Worm (Caenorhabditis elegans) whole organism, mixed stage, embryonic: ENCODE results near the gene C25G4.2.

Source experiments
- M03D4.4 ChIP-seq: sonication (generic microtip); optimal IDR thresholded peaks from 2 replicates; lab custom pipeline; 2017; ENCODE audit warnings: mild to moderate bottlenecking, missing genetic modification characterization, missing compliant biosample characterization
- bed-3 ChIP-seq: fragments of 200-800 bp; sonication (Bioruptor generic); optimal IDR thresholded peaks from 3 replicates; lab custom pipeline; 2018; ENCODE audit warnings: mild to moderate bottlenecking, missing genetic modification characterization, moderate library complexity, missing compliant biosample characterization
- blmp-1 ChIP-seq: fragments of 150-350 bp; optimal IDR thresholded peaks from 2 replicates; lab custom pipeline; 2014; ENCODE audit warnings: missing biosample characterization, missing genetic modification characterization
- ceh-39 ChIP-seq: fragments of 150-350 bp; optimal IDR thresholded peaks from 2 replicates; lab custom pipeline; 2014; ENCODE audit warnings: missing biosample characterization, missing genetic modification characterization
- ceh-43 ChIP-seq: fragments of 200-800 bp; sonication (Bioruptor generic); optimal IDR thresholded peaks from 2 replicates; lab custom pipeline; 2018; ENCODE audit warnings: mild to moderate bottlenecking, missing genetic modification characterization, moderate library complexity, missing compliant biosample characterization
- ceh-83 ChIP-seq: fragments of 200-800 bp; sonication (Bioruptor generic); optimal IDR thresholded peaks from 2 replicates; lab custom pipeline; 2018; ENCODE audit warnings: mild to moderate bottlenecking, missing genetic modification characterization, missing compliant biosample characterization
- ces-1 ChIP-seq: fragments of 150-350 bp; optimal IDR thresholded peaks from 2 replicates; lab custom pipeline; 2014; ENCODE audit warnings: missing biosample characterization, missing genetic modification reagents, missing genetic modification characterization
- cnd-1 ChIP-seq: fragments of 200-800 bp; sonication (Bioruptor generic); optimal IDR thresholded peaks from 2 replicates; lab custom pipeline; 2018; ENCODE audit warnings: mild to moderate bottlenecking, missing genetic modification characterization, missing compliant biosample characterization
- elt-3 ChIP-seq: fragments of 150-350 bp; optimal IDR thresholded peaks from 2 replicates; lab custom pipeline; 2014; ENCODE audit warnings: missing biosample characterization, missing genetic modification characterization
- flh-1 ChIP-seq: fragments of 200-800 bp; sonication (Bioruptor generic); optimal IDR thresholded peaks from 2 replicates; lab custom pipeline; 2018; ENCODE audit warnings: mild to moderate bottlenecking, missing genetic modification characterization, moderate library complexity, missing compliant biosample characterization
- ham-2 ChIP-seq: fragments of 200-800 bp; sonication (Bioruptor generic); optimal IDR thresholded peaks from 2 replicates; lab custom pipeline; 2018; ENCODE audit warnings: mild to moderate bottlenecking, missing genetic modification characterization, missing compliant biosample characterization
- hlh-1 ChIP-seq: fragments of 150-350 bp; optimal IDR thresholded peaks from 2 replicates; lab custom pipeline; 2014; ENCODE audit warnings: missing biosample characterization, missing genetic modification reagents, missing genetic modification characterization
- lsy-2 ChIP-seq: fragments of 150-350 bp; optimal IDR thresholded peaks from 2 replicates; lab custom pipeline; 2014; ENCODE audit warnings: missing biosample characterization, missing genetic modification characterization
- mab-5 ChIP-seq: fragments of 150-350 bp; optimal IDR thresholded peaks from 2 replicates; lab custom pipeline; 2014; ENCODE audit warnings: missing biosample characterization, missing genetic modification characterization
- mep-1 ChIP-seq: fragments of 150-350 bp; optimal IDR thresholded peaks from 2 replicates; lab custom pipeline; 2017; ENCODE audit warnings: missing biosample characterization, missing genetic modification reagents, missing genetic modification characterization, inconsistent platforms
- nhr-12 ChIP-seq: fragments of 150-350 bp; optimal IDR thresholded peaks from 2 replicates; lab custom pipeline; 2014; ENCODE audit warnings: missing biosample characterization, missing genetic modification characterization
- nhr-2 ChIP-seq: fragments of 150-350 bp; optimal IDR thresholded peaks from 2 replicates; lab custom pipeline; 2014; ENCODE audit warnings: missing biosample characterization, missing genetic modification characterization
- nhr-237 ChIP-seq: fragments of 150-350 bp; optimal IDR thresholded peaks from 2 replicates; lab custom pipeline; 2014; ENCODE audit warnings: missing biosample characterization, missing genetic modification characterization
- nhr-28 ChIP-seq: fragments of 150-350 bp; optimal IDR thresholded peaks from 2 replicates; lab custom pipeline; 2014; ENCODE audit warnings: missing biosample characterization, missing genetic modification characterization
- nhr-76 ChIP-seq: sonication (generic microtip); optimal IDR thresholded peaks from 2 replicates; lab custom pipeline; 2017; ENCODE audit warnings: missing biosample characterization, missing genetic modification characterization
- sem-2 ChIP-seq: fragments of 200-800 bp; sonication (Bioruptor generic); optimal IDR thresholded peaks from 2 replicates; lab custom pipeline; 2018; ENCODE audit warnings: mild to moderate bottlenecking, missing genetic modification characterization, missing compliant biosample characterization
- sptf-1 ChIP-seq: sonication (generic microtip); optimal IDR thresholded peaks from 2 replicates; lab custom pipeline; 2017; ENCODE audit warnings: mild to moderate bottlenecking, missing genetic modification characterization, moderate library complexity, missing compliant biosample characterization
- tbx-8 ChIP-seq: fragments of 200-800 bp; sonication (Bioruptor generic); optimal IDR thresholded peaks from 2 replicates; lab custom pipeline; 2018; ENCODE audit warnings: mild to moderate bottlenecking, missing genetic modification characterization, moderate library complexity, missing compliant biosample characterization
- unc-120 ChIP-seq: sonication (generic microtip); optimal IDR thresholded peaks from 2 replicates; lab custom pipeline; 2017; ENCODE audit warnings: missing genetic modification characterization, missing compliant biosample characterization; ENCODE audit not compliant: poor library complexity, severe bottlenecking
- unc-39 ChIP-seq: fragments of 150-350 bp; optimal IDR thresholded peaks from 2 replicates; lab custom pipeline; 2014; ENCODE audit warnings: missing biosample characterization, missing genetic modification characterization
- unc-62 ChIP-seq: fragments of 150-350 bp; optimal IDR thresholded peaks from 2 replicates; lab custom pipeline; 2014; ENCODE audit warnings: missing biosample characterization, missing genetic modification reagents, missing genetic modification characterization
- zip-8 ChIP-seq: fragments of 150-350 bp; optimal IDR thresholded peaks from 2 replicates; lab custom pipeline; 2014; ENCODE audit warnings: missing biosample characterization, missing genetic modification characterization

The C25G4.2 gene

ce11 chrIV:12438359-12438758 is 5.5 kb downstream of the C25G4.2 start, which contains the start of gene clec-185:
clec-185 (plus strand) TSS chrIV:12438659.
- no peak for TF ChIP-seq nhr-237 (tag; lab: Kevin White, UChicago)
- no peak for TF ChIP-seq nhr-28
- no peak for TF ChIP-seq ham-2 (GFP tag; lab: Kevin White, UChicago)

DNA sequence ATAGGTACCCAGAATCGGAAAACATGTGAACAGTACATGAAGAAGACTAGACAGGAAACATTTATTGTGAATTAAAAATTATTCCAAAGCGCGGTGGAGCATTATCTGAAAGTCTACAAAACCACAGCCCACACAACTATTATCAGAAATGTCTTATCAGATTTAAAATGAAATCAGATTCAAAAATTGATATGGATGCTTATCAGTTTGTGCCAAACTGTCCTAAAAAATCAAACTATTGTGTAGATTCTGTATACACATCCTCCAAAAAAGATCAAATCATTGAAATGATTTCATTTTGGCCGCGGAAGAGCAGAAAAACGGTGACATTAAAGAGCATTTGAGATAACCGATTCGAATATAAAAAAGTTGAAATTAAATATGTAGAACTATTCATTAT is 8.4 kb downstream of the C25G4.2 start, which contains the start of gene irg-4:
Gene irg-4, plus strand, starts transcription at position 392 of the 400 bp plus-strand sequence.
- no peak for TF ChIP-seq cnd-1 (tag; lab: Kevin White, UChicago)
- no peak for TF ChIP-seq nhr-237 (tag; lab: Kevin White, UChicago)
- no peak for TF ChIP-seq ceh-83 (GFP tag; lab: Kevin White, UChicago)

DNA sequence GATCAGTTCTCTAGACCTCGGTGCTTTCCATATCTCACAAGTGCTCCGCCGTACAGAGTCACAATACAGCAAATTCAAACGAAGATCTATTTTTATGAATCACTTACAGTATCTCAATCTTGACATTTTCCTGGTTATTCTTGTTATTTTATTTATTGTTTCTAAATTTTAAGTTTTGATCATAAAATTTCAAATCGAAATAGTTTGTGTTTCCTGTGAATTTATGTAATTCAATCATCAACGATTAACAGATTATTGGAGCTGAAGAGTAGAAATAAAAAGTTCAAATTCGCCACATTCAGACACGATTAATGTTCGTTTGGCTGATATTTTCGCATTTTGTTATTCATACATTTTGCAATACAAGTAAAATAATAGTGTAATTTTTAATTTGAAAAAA is 11.5 kb downstream of the C25G4.2 start, which contains the start of gene clec-184:
Gene clec-184, plus strand, starts transcription at position 301 of the 400 bp plus-strand sequence.
- TF ChIP-seq bed-3 (GFP tag; lab: Kevin White, UChicago) = no peak
- TF ChIP-seq tbx-8 (GFP tag; lab: Kevin White, UChicago) = no peak

DNA sequence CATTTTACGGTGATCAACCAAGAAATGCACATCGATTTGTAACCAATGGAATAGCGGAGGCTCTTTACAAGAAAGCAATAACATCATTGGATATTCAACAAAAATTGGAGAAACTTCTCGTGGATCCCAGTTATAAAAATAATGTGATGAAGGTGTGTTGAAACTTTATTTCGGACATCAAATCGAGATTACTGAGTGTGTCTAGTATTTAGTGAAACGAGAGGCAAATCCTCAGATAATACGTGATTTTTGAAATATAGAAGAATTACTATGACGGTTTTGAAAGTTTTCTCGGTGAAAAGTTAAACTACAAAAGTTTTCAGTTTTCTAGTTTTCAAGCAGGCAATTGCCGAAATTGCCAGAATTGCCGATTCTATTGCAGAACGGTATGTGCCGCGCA is 12.1 kb downstream of the C25G4.2 start:
- TF ChIP-seq ceh-39 (tag; lab: Kevin White, UChicago) = no peak
- TF ChIP-seq nhr-12 (tag; lab: Kevin White, UChicago) = no peak
- no peak for TF ChIP-seq cnd-1 (tag; lab: Kevin White, UChicago)
- no peak for TF ChIP-seq unc-39 (tag; lab: Kevin White, UChicago)
- no peak for TF ChIP-seq ceh-43 (GFP tag; lab: Kevin White, UChicago)
- no peak for TF ChIP-seq flh-1 (GFP tag; lab: Kevin White, UChicago)
- no peak for TF ChIP-seq nhr-2 (tag; lab: Kevin White, UChicago)
- TF ChIP-seq mep-1 = no peak
- no peak for TF ChIP-seq bed-3 (GFP tag; lab: Kevin White, UChicago)
- TF ChIP-seq unc-120 (tag; lab: Kevin White, UChicago) = no peak
- TF ChIP-seq blmp-1 (tag; lab: Kevin White, UChicago) = no peak
- TF ChIP-seq nhr-28 = no peak
- no peak for TF ChIP-seq elt-3 (tag; lab: Kevin White, UChicago)
- no peak for TF ChIP-seq M03D4.4 (tag; lab: Kevin White, UChicago)
- no peak for TF ChIP-seq zip-8 (tag; lab: Kevin White, UChicago)
- no peak for TF ChIP-seq sem-2
- no peak for TF ChIP-seq mab-5 (tag; lab: Kevin White, UChicago)
- TF ChIP-seq hlh-1 = no peak

ce11 chrIV:12429504-12429903 is 14.3 kb downstream of the C25G4.2 start:
- TF ChIP-seq zip-8 (tag; lab: Kevin White, UChicago) (no peak), unc-62 (GFP tag; lab: Kevin White, UChicago) (no peak)
- TF ChIP-seq, all 35 proteins: peak for 0

- TF ChIP-seq mab-5 (tag; lab: Kevin White, UChicago) (no peak), ces-1 (GFP tag; lab: Kevin White, UChicago) (no peak), unc-120 (tag; lab: Kevin White, UChicago) (no peak), lsy-2 (tag; lab: Kevin White, UChicago) (no peak), nhr-2 (tag; lab: Kevin White, UChicago) (no peak), ham-2 (GFP tag; lab: Kevin White, UChicago) (no peak), nhr-237 (tag; lab: Kevin White, UChicago) (no peak), nhr-76 (no peak), zip-8 (tag; lab: Kevin White, UChicago) (peak; percentile 94)
These were observed 15.4 kb downstream of the C25G4.2 start, which contains the start of gene col-130 for ce11 chrIV:12428467-12428866. col-130 (minus strand) TSS chrIV:12428516.

- TF ChIP-seq sptf-1 (tag; lab: Kevin White, UChicago) (peak; percentile 33), bed-3 (GFP tag; lab: Kevin White, UChicago) (no peak)
These were observed 16.0 kb downstream of the C25G4.2 start for ce11 chrIV:12427687-12428284.
